Worm (Caenorhabditis elegans): ENCODE measurements around the gene F59F5.5.

- TF ChIP-seq C08G9.2 (tag; optimal IDR thresholded peaks at IDR 0.05), result no peak
- TF ChIP-seq tbx-7 (tag; optimal IDR thresholded peaks at IDR 0.05), result no peak
- no peak for TF ChIP-seq dve-1 (tag; optimal IDR thresholded peaks at IDR 0.05)
- no peak for TF ChIP-seq nhr-232 (tag; optimal IDR thresholded peaks at IDR 0.05)
- TF ChIP-seq sox-2 (GFP tag; IDR thresholded peaks at IDR 0.05), result no peak
- TF ChIP-seq K09A11.1 (tag; optimal IDR thresholded peaks at IDR 0.05; ENCODE audit: insufficient read depth), result no peak
- TF ChIP-seq ama-1 (optimal IDR thresholded peaks at IDR 0.05), result no peak
- TF ChIP-seq fax-1 (tag; optimal IDR thresholded peaks at IDR 0.05), result no peak
These were observed 29.3 kb upstream of the F59F5.5 start for ce11 chrX:10516549-10516948.

Measured in whole organism, late embryonic.